Worm (Caenorhabditis elegans) whole organism, midembryonic: ENCODE measurements around the gene F07G11.1.
"Not testable (repeated sequence)": the region's sequence is repeated elsewhere in the genome, so short reads cannot be mapped to it uniquely, and the experiment has no call there.

Experiments used
- T22C8.4 ChIP-seq: fragments of 200-800 bp; sonication (Bioruptor generic); IDR thresholded peaks from 2 replicates; pipeline ENCODE4 v1.3.6; 2022; ENCODE audit warnings: missing genetic modification characterization, missing compliant biosample characterization
- cog-1 ChIP-seq: sonication (generic microtip); optimal IDR thresholded peaks from 2 replicates; lab custom pipeline; 2016; ENCODE audit warnings: missing genetic modification characterization, missing compliant biosample characterization
- flt-1 ChIP-seq: fragments of 200-800 bp; sonication (Bioruptor generic); IDR thresholded peaks from 2 replicates; pipeline ENCODE4 v1.3.6; 2022; ENCODE audit warnings: missing genetic modification characterization, missing compliant biosample characterization
- klf-2 ChIP-seq: fragments of 200-800 bp; sonication (Bioruptor generic); conservative IDR thresholded peaks from 2 replicates; pipeline ENCODE4 v1.3.6; 2022; ENCODE audit warnings: missing genetic modification reagents, missing genetic modification characterization, missing compliant biosample characterization
- med-1 ChIP-seq: sonication (generic microtip); optimal IDR thresholded peaks from 2 replicates; lab custom pipeline; 2017; ENCODE audit warnings: missing genetic modification characterization, mild to moderate bottlenecking, missing compliant biosample characterization, antibody characterized with exemption, missing genetic modification reagents; ENCODE audit not compliant: insufficient read depth
- ref-1 ChIP-seq: fragments of 200-800 bp; sonication (Bioruptor generic); conservative IDR thresholded peaks from 2 replicates; pipeline ENCODE4 v1.3.6; 2022; ENCODE audit warnings: missing genetic modification reagents, missing genetic modification characterization, missing compliant biosample characterization
- tab-1 ChIP-seq: fragments of 200-800 bp; sonication (Bioruptor generic); IDR thresholded peaks from 2 replicates; pipeline ENCODE4 v1.3.6; 2022; ENCODE audit warnings: missing genetic modification characterization, missing compliant biosample characterization
- ztf-23 ChIP-seq: fragments of 200-800 bp; sonication (Bioruptor generic); IDR thresholded peaks from 2 replicates; pipeline ENCODE4 v1.3.6; 2022; ENCODE audit warnings: missing genetic modification reagents, missing genetic modification characterization, missing compliant biosample characterization
- ztf-29 ChIP-seq: fragments of 200-800 bp; sonication (Bioruptor generic); IDR thresholded peaks from 2 replicates; pipeline ENCODE4 v1.3.6; 2022; ENCODE audit warnings: missing genetic modification reagents, missing genetic modification characterization, missing compliant biosample characterization

Gene F07G11.1

ce11 chrV:7297263-7297662 is 9.9 kb upstream of the F07G11.1 start, which contains the start of gene srj-32:
TSS of gene srj-32 (minus strand) at chrV:7297363.
- TF ChIP-seq cog-1 (tag; lab: Kevin White, UChicago) (no peak), med-1 (GFP tag; lab: Kevin White, UChicago) (no peak), flt-1 (GFP tag; lab: Robert Waterston, UW) (no peak), ref-1 (no peak), T22C8.4 (GFP tag; lab: Robert Waterston, UW) (no peak), ztf-29 (no peak), tab-1 (GFP tag; lab: Robert Waterston, UW) (no peak), ztf-23 (GFP tag; lab: Robert Waterston, UW) (no peak), klf-2 (GFP tag; lab: Robert Waterston, UW) (no peak)

DNA sequence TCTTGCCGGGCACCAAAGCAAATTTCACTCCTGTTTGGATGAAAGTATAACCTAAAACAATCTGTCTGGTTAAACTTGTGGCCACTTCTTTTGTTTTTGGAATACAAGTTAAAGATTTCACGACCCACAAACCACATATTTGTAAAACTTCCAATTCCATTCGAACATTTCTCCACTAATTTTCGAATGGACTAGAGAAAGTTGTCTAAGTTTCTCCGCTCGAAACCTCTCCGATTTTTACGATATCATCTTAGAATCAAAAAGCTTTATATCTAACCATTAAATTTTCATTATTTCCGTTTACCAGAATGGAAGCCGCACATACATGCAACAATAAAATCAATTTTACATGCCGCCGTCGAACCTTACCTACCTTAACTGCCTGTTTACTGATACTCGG is 8.7 kb upstream of the F07G11.1 start, which contains the start of gene F07G11.3:
TSS of gene F07G11.3 (plus strand) at position 301 of the 400 bp plus-strand sequence.
- TF ChIP-seq cog-1 (tag; lab: Kevin White, UChicago), result no peak
- TF ChIP-seq flt-1 (GFP tag; lab: Robert Waterston, UW), result no peak
- no peak for TF ChIP-seq ztf-29
- TF ChIP-seq med-1 (GFP tag; lab: Kevin White, UChicago), result no peak
- no peak for TF ChIP-seq ref-1
- TF ChIP-seq ztf-23 (GFP tag; lab: Robert Waterston, UW), result no peak
- no peak for TF ChIP-seq tab-1 (GFP tag; lab: Robert Waterston, UW)

ce11 chrV:7304506-7304905 is 2.7 kb upstream of the F07G11.1 start, which contains the start of gene F07G11.2:
TSS of gene F07G11.2 (plus strand) at chrV:7304806.
- TF ChIP-seq med-1 (GFP tag; lab: Kevin White, UChicago); T22C8.4 (GFP tag; lab: Robert Waterston, UW); tab-1 (GFP tag; lab: Robert Waterston, UW): not testable (repeated sequence)

DNA sequence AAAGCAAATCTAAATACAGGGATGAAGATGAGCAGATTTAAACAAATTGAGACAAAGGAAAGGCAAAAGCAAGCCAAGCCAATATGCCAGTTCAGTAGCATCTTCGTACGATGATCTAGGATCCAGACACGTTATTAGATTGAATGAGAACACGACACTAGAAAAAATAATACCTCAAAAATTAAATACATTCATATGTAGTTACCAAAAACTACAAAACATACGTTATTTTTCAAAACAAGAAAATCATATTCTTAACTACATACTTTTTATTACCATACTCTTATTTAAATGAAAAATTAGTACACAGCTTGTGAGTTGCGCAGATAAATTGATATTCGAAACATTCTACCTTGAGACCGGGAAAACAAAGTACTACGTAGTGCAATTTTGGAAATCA is 6.0 kb downstream of the F07G11.1 start, which contains the start of gene srx-6:
TSS of gene srx-6 (minus strand) at position 101 of the 400 bp plus-strand sequence.
- TF ChIP-seq ztf-23 (GFP tag; lab: Robert Waterston, UW) (no peak), klf-2 (GFP tag; lab: Robert Waterston, UW) (no peak), ztf-29 (no peak), T22C8.4 (GFP tag; lab: Robert Waterston, UW) (no peak), tab-1 (GFP tag; lab: Robert Waterston, UW) (no peak), flt-1 (GFP tag; lab: Robert Waterston, UW) (no peak), ref-1 (no peak), cog-1 (tag; lab: Kevin White, UChicago) (no peak), med-1 (GFP tag; lab: Kevin White, UChicago) (no peak)

DNA sequence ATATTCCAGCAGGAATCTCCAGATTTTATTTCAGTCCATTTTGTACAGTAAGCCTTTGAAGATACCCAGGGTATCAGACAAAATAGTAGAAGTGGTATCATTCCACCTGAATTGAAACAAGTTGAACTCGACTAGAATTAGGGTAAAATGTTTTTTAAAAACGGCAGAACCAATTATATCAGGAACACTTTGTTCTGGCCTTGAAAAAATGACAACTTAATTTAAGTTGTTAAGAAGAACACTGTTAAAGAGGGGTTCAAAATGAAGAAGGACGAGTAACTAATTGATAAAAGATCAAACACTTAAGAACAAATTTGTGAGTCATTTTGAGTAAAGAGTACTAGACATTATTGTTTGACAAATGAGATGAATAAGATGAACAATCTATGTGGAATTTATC is 13.7 kb downstream of the F07G11.1 start, which contains the start of gene lmd-4:
TSS of gene lmd-4 (minus strand) at position 101 of the 400 bp plus-strand sequence.
- TF ChIP-seq med-1 (GFP tag; lab: Kevin White, UChicago), result no peak
- no peak for TF ChIP-seq flt-1 (GFP tag; lab: Robert Waterston, UW)
- TF ChIP-seq T22C8.4 (GFP tag; lab: Robert Waterston, UW), result no peak
- no peak for TF ChIP-seq ztf-29
- TF ChIP-seq tab-1 (GFP tag; lab: Robert Waterston, UW), result no peak
- TF ChIP-seq cog-1 (tag; lab: Kevin White, UChicago), result no peak

- TF ChIP-seq cog-1 (tag; lab: Kevin White, UChicago), result no peak
- no peak for TF ChIP-seq klf-2 (GFP tag; lab: Robert Waterston, UW)
- no peak for TF ChIP-seq tab-1 (GFP tag; lab: Robert Waterston, UW)
- TF ChIP-seq ztf-29, result no peak
- TF ChIP-seq flt-1 (GFP tag; lab: Robert Waterston, UW), result no peak
- TF ChIP-seq T22C8.4 (GFP tag; lab: Robert Waterston, UW), result no peak
- TF ChIP-seq ztf-23 (GFP tag; lab: Robert Waterston, UW), result no peak
- TF ChIP-seq med-1 (GFP tag; lab: Kevin White, UChicago), result no peak
- no peak for TF ChIP-seq ref-1
Measured at ce11 chrV:7321915-7322314, 14.7 kb downstream of the F07G11.1 start, which contains the start of gene F10G2.10. TSS of gene F10G2.10 (plus strand) at chrV:7322215.

ce11 chrV:7325285-7325684 is 18.1 kb downstream of the F07G11.1 start, which contains the start of gene srx-92:
TSS of gene srx-92 (minus strand) at chrV:7325385.
- TF ChIP-seq ref-1, result no peak
- no peak for TF ChIP-seq ztf-23 (GFP tag; lab: Robert Waterston, UW)
- TF ChIP-seq klf-2 (GFP tag; lab: Robert Waterston, UW), result no peak
- no peak for TF ChIP-seq tab-1 (GFP tag; lab: Robert Waterston, UW)
- TF ChIP-seq T22C8.4 (GFP tag; lab: Robert Waterston, UW), result no peak
- no peak for TF ChIP-seq ztf-29
- no peak for TF ChIP-seq cog-1 (tag; lab: Kevin White, UChicago)
- TF ChIP-seq flt-1 (GFP tag; lab: Robert Waterston, UW), result no peak
- no peak for TF ChIP-seq med-1 (GFP tag; lab: Kevin White, UChicago)

ce11 chrV:7326928-7327327 is 19.7 kb downstream of the F07G11.1 start, which contains the start of gene F10G2.4:
TSS of gene F10G2.4 (plus strand) at chrV:7327228.
- TF ChIP-seq ztf-23 (GFP tag; lab: Robert Waterston, UW), result no peak
- TF ChIP-seq ztf-29, result no peak
- no peak for TF ChIP-seq flt-1 (GFP tag; lab: Robert Waterston, UW)

- TF ChIP-seq med-1 (GFP tag; lab: Kevin White, UChicago) (no peak), ref-1 (no peak), cog-1 (tag; lab: Kevin White, UChicago) (no peak), T22C8.4 (GFP tag; lab: Robert Waterston, UW) (no peak), klf-2 (GFP tag; lab: Robert Waterston, UW) (no peak), flt-1 (GFP tag; lab: Robert Waterston, UW) (no peak), tab-1 (GFP tag; lab: Robert Waterston, UW) (no peak), ztf-29 (no peak), ztf-23 (GFP tag; lab: Robert Waterston, UW) (no peak)
Measured at ce11 chrV:7328092-7328491, 20.9 kb downstream of the F07G11.1 start, which contains the start of gene clec-7. TSS of gene clec-7 (plus strand) at chrV:7328392.
